Worm (Caenorhabditis elegans) whole organism, L4 larva: ENCODE results near the gene srh-266.
"Not testable (repeated sequence)": the region's sequence is repeated elsewhere in the genome, so short reads cannot be mapped to it uniquely, and the experiment has no call there.

Experiments used
- D1046.2 ChIP-seq: fragments of 200-800 bp; sonication (Bioruptor generic); IDR thresholded peaks from 2 replicates; pipeline ENCODE4 v1.3.6; 2022; ENCODE audit warnings: missing genetic modification characterization, missing compliant biosample characterization
- F26F4.8 ChIP-seq: fragments of 200-800 bp; sonication (Bioruptor generic); conservative IDR thresholded peaks from 2 replicates; pipeline ENCODE4 v1.3.6; 2022; ENCODE audit warnings: missing genetic modification characterization, missing compliant biosample characterization
- T20F7.1 ChIP-seq: fragments of 200-800 bp; sonication (Bioruptor generic); optimal IDR thresholded peaks from 2 replicates; lab custom pipeline; 2018; ENCODE audit warnings: mild to moderate bottlenecking, missing genetic modification characterization, missing compliant biosample characterization
- Y105C5A.15 ChIP-seq: fragments of 200-800 bp; sonication (Bioruptor generic); IDR thresholded peaks from 2 replicates; pipeline ENCODE4 v1.3.6; 2022; ENCODE audit warnings: missing genetic modification characterization, missing compliant biosample characterization
- Y48G9A.11 ChIP-seq: fragments of 200-800 bp; sonication (Bioruptor generic); IDR thresholded peaks from 2 replicates; pipeline ENCODE4 v1.3.6; 2022; ENCODE audit warnings: missing genetic modification reagents, missing genetic modification characterization, missing compliant biosample characterization
- Y75B8A.6 ChIP-seq: fragments of 200-800 bp; sonication (Bioruptor generic); IDR thresholded peaks from 2 replicates; pipeline ENCODE4 v1.3.6; 2022; ENCODE audit warnings: missing genetic modification reagents, missing genetic modification characterization, missing compliant biosample characterization
- ZK337.2 ChIP-seq: fragments of 200-800 bp; sonication (Bioruptor generic); IDR thresholded peaks from 2 replicates; pipeline ENCODE4 v1.3.6; 2022; ENCODE audit warnings: missing genetic modification reagents, missing genetic modification characterization, missing compliant biosample characterization
- arid-1 ChIP-seq: fragments of 200-800 bp; sonication (Bioruptor generic); conservative IDR thresholded peaks from 2 replicates; pipeline ENCODE4 v1.3.6; 2022; ENCODE audit warnings: missing genetic modification reagents, missing genetic modification characterization, missing compliant biosample characterization
- attf-4 ChIP-seq: sonication (generic microtip); optimal IDR thresholded peaks from 3 replicates; lab custom pipeline; 2017; ENCODE audit warnings: missing biosample characterization, missing genetic modification characterization
- ctbp-1 ChIP-seq: fragments of 200-800 bp; sonication (Bioruptor generic); IDR thresholded peaks from 2 replicates; pipeline ENCODE4 v1.3.6; 2022; ENCODE audit warnings: missing genetic modification reagents, missing genetic modification characterization, missing compliant biosample characterization
- dmd-6 ChIP-seq: fragments of 200-800 bp; sonication (Bioruptor generic); IDR thresholded peaks from 2 replicates; pipeline ENCODE4 v1.3.6; 2022; ENCODE audit warnings: missing genetic modification reagents, missing genetic modification characterization, missing compliant biosample characterization
- dmd-8 ChIP-seq: fragments of 200-800 bp; sonication (Bioruptor generic); IDR thresholded peaks from 2 replicates; pipeline ENCODE4 v1.3.6; 2022; ENCODE audit warnings: missing genetic modification characterization, missing compliant biosample characterization
- dpl-1 ChIP-seq: fragments of 150-350 bp; optimal IDR thresholded peaks from 2 replicates; lab custom pipeline; 2014; ENCODE audit warnings: missing biosample characterization, missing genetic modification reagents, missing genetic modification characterization
- duxl-1 ChIP-seq: sonication (generic microtip); optimal IDR thresholded peaks from 2 replicates; lab custom pipeline; 2016; ENCODE audit warnings: mild to moderate bottlenecking, missing genetic modification characterization, moderate library complexity, missing compliant biosample characterization; ENCODE audit not compliant: poor library complexity
- hmg-1.1 ChIP-seq: fragments of 200-800 bp; sonication (Bioruptor generic); IDR thresholded peaks from 2 replicates; pipeline ENCODE4 v1.3.6; 2022; ENCODE audit warnings: missing genetic modification reagents, missing genetic modification characterization, missing compliant biosample characterization
- jun-1 ChIP-seq: fragments of 150-350 bp; optimal IDR thresholded peaks from 2 replicates; lab custom pipeline; 2014; ENCODE audit warnings: missing biosample characterization, missing genetic modification reagents, missing genetic modification characterization
- lim-7 ChIP-seq: fragments of 200-800 bp; sonication (Bioruptor generic); IDR thresholded peaks from 2 replicates; pipeline ENCODE4 v1.3.6; 2022; ENCODE audit warnings: missing genetic modification characterization, missing compliant biosample characterization
- lin-1 ChIP-seq: fragments of 200-800 bp; sonication (Bioruptor generic); IDR thresholded peaks from 2 replicates; pipeline ENCODE4 v1.3.6; 2022; ENCODE audit warnings: missing genetic modification reagents, missing genetic modification characterization, missing compliant biosample characterization
- lin-13 ChIP-seq: fragments of 150-350 bp; optimal IDR thresholded peaks from 2 replicates; lab custom pipeline; 2014; ENCODE audit warnings: missing biosample characterization, missing genetic modification reagents, missing genetic modification characterization
- lin-39 ChIP-seq: fragments of 150-350 bp; optimal IDR thresholded peaks from 2 replicates; lab custom pipeline; 2014; ENCODE audit warnings: missing biosample characterization, missing genetic modification reagents, missing genetic modification characterization
- mdl-1 ChIP-seq, 2 experiments: fragments of 150-350 bp in 1 of 2; sonication (generic microtip) in 1 of 2; optimal IDR thresholded peaks; 2 replicates each; lab custom pipeline; 2014 to 2017; ENCODE audit warnings: missing biosample characterization in 2 of 2, missing genetic modification characterization in 2 of 2
- mxl-2 ChIP-seq: fragments of 200-800 bp; sonication (Bioruptor generic); conservative IDR thresholded peaks from 2 replicates; pipeline ENCODE4 v1.3.6; 2022; ENCODE audit warnings: missing genetic modification reagents, missing genetic modification characterization, missing compliant biosample characterization
- nhr-102 ChIP-seq: sonication (generic microtip); optimal IDR thresholded peaks from 2 replicates; lab custom pipeline; 2016; ENCODE audit warnings: mild to moderate bottlenecking, missing genetic modification characterization, moderate library complexity, missing compliant biosample characterization
- nhr-25 ChIP-seq: sonication (generic microtip); optimal IDR thresholded peaks from 2 replicates; lab custom pipeline; 2017; ENCODE audit warnings: missing genetic modification characterization, mild to moderate bottlenecking, missing compliant biosample characterization, antibody characterized with exemption, moderate library complexity, borderline replicate concordance; ENCODE audit not compliant: insufficient read depth
- nhr-41 ChIP-seq: fragments of 200-800 bp; sonication (Bioruptor generic); IDR thresholded peaks from 2 replicates; pipeline ENCODE4 v1.3.6; 2022; ENCODE audit warnings: missing genetic modification reagents, missing genetic modification characterization, missing compliant biosample characterization
- nhr-48 ChIP-seq: sonication (generic microtip); optimal IDR thresholded peaks from 2 replicates; lab custom pipeline; 2016; ENCODE audit warnings: mild to moderate bottlenecking, missing genetic modification characterization, missing compliant biosample characterization
- pha-4 ChIP-seq, 2 experiments: fragments of 150-350 bp in 1 of 2; fragments of 200-800 bp in 1 of 2; sonication (Bioruptor generic) in 1 of 2; IDR thresholded peaks in 1 of 2; optimal IDR thresholded peaks in 1 of 2; 2 replicates each; pipeline versions ENCODE4 v1.3.6 to Lab custom; 2014 to 2022; ENCODE audit warnings: missing genetic modification characterization in 2 of 2, missing genetic modification reagents in 2 of 2, missing biosample characterization in 1 of 2, missing compliant biosample characterization in 1 of 2
- php-3 ChIP-seq: fragments of 200-800 bp; sonication (Bioruptor generic); IDR thresholded peaks from 2 replicates; pipeline ENCODE4 v1.3.6; 2022; ENCODE audit warnings: missing genetic modification reagents, missing genetic modification characterization, missing compliant biosample characterization
- saeg-2 ChIP-seq: fragments of 200-800 bp; sonication (Bioruptor generic); IDR thresholded peaks from 2 replicates; pipeline ENCODE4 v1.3.6; 2022; ENCODE audit warnings: missing genetic modification reagents, missing genetic modification characterization, missing compliant biosample characterization
- tra-1 ChIP-seq: fragments of 200-800 bp; sonication (Bioruptor generic); IDR thresholded peaks from 2 replicates; pipeline ENCODE4 v1.3.6; 2022; ENCODE audit warnings: missing genetic modification reagents, missing genetic modification characterization, missing compliant biosample characterization
- unc-62 ChIP-seq, 3 experiments: fragments of 150-350 bp in 1 of 3; sonication (generic microtip); optimal IDR thresholded peaks in 2 of 3; peaks in 1 of 3; 1 replicate in 1 of 3; 2 replicates in 2 of 3; lab custom pipeline; 2014 to 2017; ENCODE audit warnings: missing biosample characterization in 3 of 3, missing genetic modification characterization in 3 of 3, missing genetic modification reagents in 3 of 3, missing genotype in 1 of 3
- vab-7 ChIP-seq: fragments of 200-800 bp; sonication (Bioruptor generic); IDR thresholded peaks from 2 replicates; pipeline ENCODE4 v1.3.6; 2022; ENCODE audit warnings: missing genetic modification reagents, missing genetic modification characterization, missing compliant biosample characterization
- zip-11 ChIP-seq: fragments of 200-800 bp; sonication (Bioruptor generic); IDR thresholded peaks from 2 replicates; pipeline ENCODE4 v1.3.6; 2022; ENCODE audit warnings: missing genetic modification characterization, missing compliant biosample characterization
- zip-2 ChIP-seq: fragments of 150-350 bp; optimal IDR thresholded peaks from 2 replicates; lab custom pipeline; 2014; ENCODE audit warnings: missing biosample characterization, missing genetic modification characterization

Gene srh-266

DNA sequence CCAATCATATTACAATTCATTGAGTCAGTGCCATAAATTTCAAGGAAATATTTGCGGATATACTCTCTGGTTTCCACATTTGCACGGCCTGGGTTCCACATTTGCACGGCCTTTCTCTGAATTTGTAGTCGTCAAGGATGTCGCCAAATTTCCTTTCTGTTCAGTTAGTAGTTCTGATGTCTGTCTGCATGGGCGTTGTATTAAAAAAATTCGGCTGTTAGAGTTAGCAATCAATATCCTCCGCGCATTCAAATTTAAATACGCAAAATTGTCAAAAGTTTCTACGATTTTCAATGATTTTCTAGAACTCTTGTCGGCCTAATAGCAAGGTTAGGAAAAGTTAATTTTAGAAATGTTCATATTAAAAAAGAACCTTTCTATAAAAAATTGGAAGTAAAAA lies 31.3 kb downstream of the srh-266 start, which contains the start of gene srj-52:
Gene srj-52, minus strand, starts transcription at position 101 of the 400 bp plus-strand sequence.
- TF ChIP-seq nhr-102 (tag; lab: Kevin White, UChicago): no peak
- peak in 1 of 2 experiments; percentile 57 for TF ChIP-seq unc-62 (GFP tag; optimal IDR thresholded peaks at IDR 0.05 in 1 of 2; lab: Kevin White, UChicago)
- no peak for TF ChIP-seq unc-62 (tag; optimal IDR thresholded peaks at IDR 0.05; lab: Kevin White, UChicago)
- no peak for TF ChIP-seq Y75B8A.6 (GFP tag; lab: Robert Waterston, UW)

DNA sequence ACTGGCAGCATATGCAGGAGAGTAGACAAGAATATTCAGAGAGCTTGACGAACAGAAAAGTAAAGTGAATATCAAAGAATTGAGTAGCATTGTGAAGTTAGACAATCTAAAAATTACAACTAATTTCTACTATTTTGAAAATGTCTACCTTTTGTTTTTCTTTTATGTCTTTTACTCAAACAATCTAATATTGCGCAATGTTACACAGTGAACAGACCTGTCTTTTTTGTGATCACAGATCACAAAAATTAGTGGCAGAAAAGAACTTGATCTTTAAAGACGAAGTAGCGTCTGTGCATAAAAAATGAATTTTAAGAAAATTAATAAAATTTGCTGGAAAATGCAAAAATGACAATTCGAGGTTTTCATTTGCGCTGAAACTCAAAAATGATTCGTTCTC lies 34.5 kb downstream of the srh-266 start:
- TF ChIP-seq duxl-1 (tag; lab: Kevin White, UChicago): no peak
- TF ChIP-seq zip-2: peak; percentile 92

- TF ChIP-seq dmd-6 (GFP tag; lab: Robert Waterston, UW) (0 out of 2 replicates have a peak, but pooled peaks have one; percentile 27), lin-13 (GFP tag; lab: Kevin White, UChicago) (no peak), mxl-2 (no peak)
Observed at ce11 chrV:699489-700129, 35.0 kb downstream of the srh-266 start, which contains the start of the genes ugt-29 and srx-5. Gene ugt-29, minus strand, starts transcription at chrV:699589. Gene srx-5, plus strand, starts transcription at chrV:700079.

DNA sequence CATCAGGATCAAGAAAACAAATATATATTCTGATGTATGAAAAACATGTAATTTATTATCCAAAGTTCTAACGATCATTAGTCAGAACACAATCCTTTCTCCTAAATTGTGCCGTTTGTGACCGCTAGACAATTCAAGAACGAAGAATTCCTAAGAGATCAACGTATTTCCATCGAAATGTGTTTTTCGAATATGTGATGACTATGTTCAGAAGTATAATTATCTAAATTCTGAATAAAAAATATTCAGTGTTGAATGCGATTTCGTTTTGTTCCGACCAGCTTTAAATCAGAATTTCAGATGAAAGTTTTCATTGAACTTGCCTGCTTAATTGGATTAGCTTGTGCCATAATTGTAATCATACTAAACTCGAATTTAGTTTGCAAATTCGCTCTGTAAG lies 37.7 kb downstream of the srh-266 start, which contains the start of gene srbc-37:
Gene srbc-37, plus strand, starts transcription at position 301 of the 400 bp plus-strand sequence.
- no peak for TF ChIP-seq nhr-102 (tag; lab: Kevin White, UChicago)
- TF ChIP-seq jun-1 (tag; lab: Kevin White, UChicago): no peak
- no peak for TF ChIP-seq ZK337.2 (GFP tag; lab: Robert Waterston, UW)
- TF ChIP-seq dpl-1 (GFP tag; lab: Kevin White, UChicago): no peak
- no peak for TF ChIP-seq nhr-25 (tag; lab: Kevin White, UChicago)
- no peak for TF ChIP-seq attf-4 (tag; lab: Kevin White, UChicago)
- no peak for TF ChIP-seq nhr-48 (tag; lab: Kevin White, UChicago)
- no peak for TF ChIP-seq saeg-2 (GFP tag; lab: Robert Waterston, UW)
- TF ChIP-seq T20F7.1 (GFP tag; lab: Kevin White, UChicago): no peak
- no peak for TF ChIP-seq zip-11 (GFP tag; lab: Robert Waterston, UW)
- no peak for TF ChIP-seq mdl-1 (tag; optimal IDR thresholded peaks at IDR 0.05; lab: Kevin White, UChicago)
- TF ChIP-seq lin-39 (tag; lab: Kevin White, UChicago): no peak

- TF ChIP-seq hmg-1.1 (GFP tag; lab: Robert Waterston, UW): peak; percentile 66
- 0 out of 2 replicates have a peak, but pooled peaks have one; percentile 28 for TF ChIP-seq Y105C5A.15 (GFP tag; lab: Robert Waterston, UW)
- TF ChIP-seq dmd-8 (GFP tag; lab: Robert Waterston, UW): peak; percentile 88
- peak; percentile 73 for TF ChIP-seq vab-7 (GFP tag; lab: Robert Waterston, UW)
- peak; percentile 51; the same call in 1 of the 2 replicates for TF ChIP-seq pha-4 (GFP tag; IDR thresholded peaks at IDR 0.05; lab: Robert Waterston, UW)
- TF ChIP-seq pha-4 (tag; optimal IDR thresholded peaks at IDR 0.05; lab: Kevin White, UChicago): not testable (repeated sequence)
- peak; percentile 87 for TF ChIP-seq lim-7 (GFP tag; lab: Robert Waterston, UW)
- TF ChIP-seq dmd-6 (GFP tag; lab: Robert Waterston, UW): peak; percentile 51
- peak; percentile 57; the same call in 1 of the 2 replicates for TF ChIP-seq php-3 (GFP tag; lab: Robert Waterston, UW)
- peak; percentile 48; the same call in 1 of the 2 replicates for TF ChIP-seq ctbp-1 (GFP tag; lab: Robert Waterston, UW)
- 0 out of 2 replicates have a peak, but pooled peaks have one; percentile 65 for TF ChIP-seq D1046.2 (GFP tag; lab: Robert Waterston, UW)
- peak; percentile 68 for TF ChIP-seq arid-1 (GFP tag; lab: Robert Waterston, UW)
- TF ChIP-seq Y48G9A.11: 0 out of 2 replicates have a peak, but pooled peaks have one; percentile 34
- peak; percentile 11; the same call in 1 of the 2 replicates for TF ChIP-seq nhr-41
- 0 out of 2 replicates have a peak, but pooled peaks have one; percentile 24 for TF ChIP-seq Y75B8A.6 (GFP tag; lab: Robert Waterston, UW)
- TF ChIP-seq lin-1 (GFP tag; lab: Robert Waterston, UW): peak; percentile 51; the same call in 1 of the 2 replicates
- TF ChIP-seq tra-1 (GFP tag; lab: Robert Waterston, UW): peak; percentile 59; the same call in 1 of the 2 replicates
- TF ChIP-seq F26F4.8 (GFP tag; lab: Robert Waterston, UW): peak; percentile 71; the same call in 1 of the 2 replicates
Observed at ce11 chrV:706449-706848, 41.9 kb downstream of the srh-266 start.
